Worm (Caenorhabditis elegans): ENCODE results near the gene sluh-7.

ce11 chrV:10379293-10379692 lies 23.7 kb upstream of the sluh-7 start, which contains the start of gene AC3.12:
- TF ChIP-seq Y22D7AL.16 (tag; optimal IDR thresholded peaks at IDR 0.05) = no peak
- no peak for TF ChIP-seq K02D7.2 (tag; optimal IDR thresholded peaks at IDR 0.05)
- TF ChIP-seq F13H6.1 (tag; optimal IDR thresholded peaks at IDR 0.05) = no peak
- TF ChIP-seq ets-4 (tag; optimal IDR thresholded peaks at IDR 0.05) = no peak
- TF ChIP-seq unc-86 (tag; optimal IDR thresholded peaks at IDR 0.05) = no peak
- no peak for TF ChIP-seq ceh-9 (tag; optimal IDR thresholded peaks at IDR 0.05)
- no peak for TF ChIP-seq pax-1 (tag; optimal IDR thresholded peaks at IDR 0.05)
- no peak for TF ChIP-seq elt-2 (tag; optimal IDR thresholded peaks at IDR 0.05)
- no peak for TF ChIP-seq npax-4 (tag; optimal IDR thresholded peaks at IDR 0.05)
- TF ChIP-seq pqm-1 (tag; optimal IDR thresholded peaks at IDR 0.05) = no peak
- TF ChIP-seq ceh-22 (tag; optimal IDR thresholded peaks at IDR 0.05) = no peak

All from whole organism, late embryonic.